Worm (Caenorhabditis elegans) whole organism, early embryonic: Measurements from ENCODE around the gene mlp-1.

Source experiments
- B0310.2 ChIP-seq: sonication (generic microtip); optimal IDR thresholded peaks from 2 replicates; lab custom pipeline; 2016; ENCODE audit warnings: mild to moderate bottlenecking, missing genetic modification characterization, missing compliant biosample characterization
- F13C5.2 ChIP-seq: sonication (generic microtip); optimal IDR thresholded peaks from 2 replicates; lab custom pipeline; 2017; ENCODE audit warnings: mild to moderate bottlenecking, missing genetic modification characterization, inconsistent platforms, missing compliant biosample characterization
- aly-1 ChIP-seq: sonication (generic microtip); optimal IDR thresholded peaks from 2 replicates; lab custom pipeline; 2016; ENCODE audit warnings: missing genetic modification characterization, missing compliant biosample characterization
- ama-1 ChIP-seq: fragments of 150-350 bp; optimal IDR thresholded peaks from 2 replicates; lab custom pipeline; 2014
- ceh-13 ChIP-seq: fragments of 200-800 bp; sonication (Bioruptor generic); optimal IDR thresholded peaks from 2 replicates; lab custom pipeline; 2018; ENCODE audit warnings: mild to moderate bottlenecking, missing genetic modification characterization, missing compliant biosample characterization
- ceh-36 ChIP-seq: sonication (generic microtip); optimal IDR thresholded peaks from 2 replicates; lab custom pipeline; 2016; ENCODE audit warnings: missing genetic modification characterization, inconsistent platforms, missing compliant biosample characterization
- ets-7 ChIP-seq: sonication (generic microtip); optimal IDR thresholded peaks from 2 replicates; lab custom pipeline; 2016; ENCODE audit warnings: missing genotype, missing genetic modification characterization, missing compliant biosample characterization
- flt-1 ChIP-seq: fragments of 200-800 bp; sonication (Bioruptor generic); IDR thresholded peaks from 2 replicates; pipeline ENCODE4 v1.3.6; 2022; ENCODE audit warnings: missing genetic modification characterization, missing compliant biosample characterization
- hmbx-1 ChIP-seq: sonication (generic microtip); optimal IDR thresholded peaks from 2 replicates; lab custom pipeline; 2016; ENCODE audit warnings: mild to moderate bottlenecking, missing genetic modification characterization, missing compliant biosample characterization
- hmg-4 ChIP-seq: fragments of 200-800 bp; sonication (Bioruptor generic); optimal IDR thresholded peaks from 2 replicates; lab custom pipeline; 2018; ENCODE audit warnings: mild to moderate bottlenecking, missing genetic modification characterization, missing compliant biosample characterization
- hnd-1 ChIP-seq: sonication (generic microtip); optimal IDR thresholded peaks from 2 replicates; lab custom pipeline; 2016; ENCODE audit warnings: missing genetic modification characterization, missing compliant biosample characterization
- pes-1 ChIP-seq: fragments of 200-800 bp; sonication (Bioruptor generic); IDR thresholded peaks from 2 replicates; pipeline ENCODE4 v1.3.6; 2022; ENCODE audit warnings: missing genetic modification reagents, missing genetic modification characterization, missing compliant biosample characterization
- scrt-1 ChIP-seq: fragments of 200-800 bp; sonication (Bioruptor generic); IDR thresholded peaks from 2 replicates; pipeline ENCODE4 v1.3.6; 2022; ENCODE audit warnings: missing genetic modification characterization, missing compliant biosample characterization
- sea-1 ChIP-seq: fragments of 200-800 bp; sonication (Bioruptor generic); conservative IDR thresholded peaks from 2 replicates; pipeline ENCODE4 v1.3.6; 2022; ENCODE audit warnings: missing genetic modification characterization, missing compliant biosample characterization
- tbx-11 ChIP-seq: fragments of 200-800 bp; sonication (Bioruptor generic); IDR thresholded peaks from 2 replicates; pipeline ENCODE4 v1.3.6; 2022; ENCODE audit warnings: missing genetic modification characterization, missing compliant biosample characterization
- tbx-37 ChIP-seq: fragments of 200-800 bp; sonication (Bioruptor generic); conservative IDR thresholded peaks from 2 replicates; pipeline ENCODE4 v1.3.6; 2022; ENCODE audit warnings: missing genetic modification reagents, missing genetic modification characterization, missing compliant biosample characterization
- tra-4 ChIP-seq: sonication (generic microtip); optimal IDR thresholded peaks from 2 replicates; lab custom pipeline; 2017; ENCODE audit warnings: missing genetic modification characterization, missing compliant biosample characterization

The mlp-1 gene

ce11 chrIII:5958172-5958886, 16.5 kb downstream of the mlp-1 start, which contains the start of the genes nono-1 and nop-1:
Gene nono-1, minus strand, starts transcription at chrIII:5958246.
Gene nop-1, plus strand, starts transcription at chrIII:5958722.
- no peak for TF ChIP-seq ama-1 (lab: Kevin White, UChicago)
- peak; percentile 49 for TF ChIP-seq hmg-4
- TF ChIP-seq flt-1: no peak
- TF ChIP-seq tra-4 (tag; lab: Kevin White, UChicago): no peak
- TF ChIP-seq F13C5.2 (tag; lab: Kevin White, UChicago): peak; percentile 2
- TF ChIP-seq ets-7 (tag; lab: Kevin White, UChicago): no peak
- no peak for TF ChIP-seq hnd-1 (tag; lab: Kevin White, UChicago)
- no peak for TF ChIP-seq ceh-13 (GFP tag; lab: Kevin White, UChicago)
- TF ChIP-seq scrt-1 (GFP tag; lab: Robert Waterston, UW): no peak
- TF ChIP-seq sea-1 (GFP tag; lab: Robert Waterston, UW): no peak
- TF ChIP-seq pes-1 (GFP tag; lab: Robert Waterston, UW): no peak
- TF ChIP-seq B0310.2 (tag; lab: Kevin White, UChicago): no peak

- TF ChIP-seq sea-1 (GFP tag; lab: Robert Waterston, UW) (no peak), flt-1 (no peak), tbx-37 (no peak), tra-4 (tag; lab: Kevin White, UChicago) (no peak), B0310.2 (tag; lab: Kevin White, UChicago) (no peak), scrt-1 (GFP tag; lab: Robert Waterston, UW) (no peak), ama-1 (lab: Kevin White, UChicago) (no peak), hmg-4 (no peak), ceh-36 (tag; lab: Kevin White, UChicago) (no peak), aly-1 (tag; lab: Kevin White, UChicago) (no peak), hnd-1 (tag; lab: Kevin White, UChicago) (no peak), ceh-13 (GFP tag; lab: Kevin White, UChicago) (peak; percentile 2), tbx-11 (GFP tag; lab: Robert Waterston, UW) (0 out of 2 replicates have a peak, but pooled peaks have one; percentile 21), ets-7 (tag; lab: Kevin White, UChicago) (no peak), F13C5.2 (tag; lab: Kevin White, UChicago) (no peak), pes-1 (GFP tag; lab: Robert Waterston, UW) (no peak)
Measured at ce11 chrIII:5953913-5954290, 21.0 kb downstream of the mlp-1 start.

- no peak for TF ChIP-seq ceh-36 (tag; lab: Kevin White, UChicago)
- TF ChIP-seq ama-1 (lab: Kevin White, UChicago): no peak
- TF ChIP-seq B0310.2 (tag; lab: Kevin White, UChicago): no peak
Measured at ce11 chrIII:5953041-5953912, 21.6 kb downstream of the mlp-1 start.

ce11 chrIII:5951589-5952378, 23.1 kb downstream of the mlp-1 start:
- TF ChIP-seq tbx-11 (GFP tag; lab: Robert Waterston, UW) (no peak), hnd-1 (tag; lab: Kevin White, UChicago) (no peak), flt-1 (no peak), hmg-4 (no peak), hmbx-1 (tag; lab: Kevin White, UChicago) (no peak), scrt-1 (GFP tag; lab: Robert Waterston, UW) (no peak), tra-4 (tag; lab: Kevin White, UChicago) (no peak), ama-1 (lab: Kevin White, UChicago) (no peak), tbx-37 (no peak), ets-7 (tag; lab: Kevin White, UChicago) (no peak), aly-1 (tag; lab: Kevin White, UChicago) (no peak), F13C5.2 (tag; lab: Kevin White, UChicago) (no peak), ceh-13 (GFP tag; lab: Kevin White, UChicago) (no peak), ceh-36 (tag; lab: Kevin White, UChicago) (no peak), B0310.2 (tag; lab: Kevin White, UChicago) (no peak), pes-1 (GFP tag; lab: Robert Waterston, UW) (no peak), sea-1 (GFP tag; lab: Robert Waterston, UW) (no peak)

ce11 chrIII:5950756-5951345, 24.0 kb downstream of the mlp-1 start:
- TF ChIP-seq hmbx-1 (tag; lab: Kevin White, UChicago): no peak
- no peak for TF ChIP-seq ets-7 (tag; lab: Kevin White, UChicago)
- TF ChIP-seq ceh-13 (GFP tag; lab: Kevin White, UChicago): no peak
- TF ChIP-seq ceh-36 (tag; lab: Kevin White, UChicago): no peak
- no peak for TF ChIP-seq tbx-11 (GFP tag; lab: Robert Waterston, UW)
- no peak for TF ChIP-seq F13C5.2 (tag; lab: Kevin White, UChicago)
- no peak for TF ChIP-seq ama-1 (lab: Kevin White, UChicago)
- no peak for TF ChIP-seq flt-1
- TF ChIP-seq hnd-1 (tag; lab: Kevin White, UChicago): no peak
- no peak for TF ChIP-seq hmg-4
- TF ChIP-seq scrt-1 (GFP tag; lab: Robert Waterston, UW): no peak
- no peak for TF ChIP-seq pes-1 (GFP tag; lab: Robert Waterston, UW)
- no peak for TF ChIP-seq sea-1 (GFP tag; lab: Robert Waterston, UW)
- TF ChIP-seq tra-4 (tag; lab: Kevin White, UChicago): no peak
- no peak for TF ChIP-seq aly-1 (tag; lab: Kevin White, UChicago)
- TF ChIP-seq tbx-37: no peak
- no peak for TF ChIP-seq B0310.2 (tag; lab: Kevin White, UChicago)
